Worm (Caenorhabditis elegans) whole organism, late embryonic: Measurements from ENCODE around the gene klo-1.

Experiments used
- C08G9.2 ChIP-seq: sonication (generic microtip); optimal IDR thresholded peaks from 2 replicates; lab custom pipeline; 2016; ENCODE audit warnings: mild to moderate bottlenecking, missing genetic modification characterization, moderate library complexity, missing compliant biosample characterization
- F13H6.1 ChIP-seq: sonication (generic microtip); optimal IDR thresholded peaks from 2 replicates; lab custom pipeline; 2016; ENCODE audit warnings: missing genetic modification characterization, missing compliant biosample characterization
- K02D7.2 ChIP-seq: sonication (generic microtip); optimal IDR thresholded peaks from 2 replicates; lab custom pipeline; 2017; ENCODE audit warnings: mild to moderate bottlenecking, missing genetic modification characterization, missing compliant biosample characterization
- K09A11.1 ChIP-seq: sonication (generic microtip); optimal IDR thresholded peaks from 2 replicates; lab custom pipeline; 2017; ENCODE audit warnings: antibody characterized with exemption, mild to moderate bottlenecking, missing genetic modification characterization, missing compliant biosample characterization; ENCODE audit not compliant: insufficient read depth
- T23F11.4 ChIP-seq: fragments of 200-800 bp; sonication (Bioruptor generic); optimal IDR thresholded peaks from 2 replicates; lab custom pipeline; 2018; ENCODE audit warnings: mild to moderate bottlenecking, missing genetic modification characterization, missing compliant biosample characterization
- ahr-1 ChIP-seq: sonication (generic microtip); optimal IDR thresholded peaks from 2 replicates; lab custom pipeline; 2016; ENCODE audit warnings: missing genetic modification characterization, missing compliant biosample characterization
- ama-1 ChIP-seq: fragments of 150-350 bp; optimal IDR thresholded peaks from 2 replicates; lab custom pipeline; 2014
- ceh-14 ChIP-seq: sonication (generic microtip); optimal IDR thresholded peaks from 2 replicates; lab custom pipeline; 2016; ENCODE audit warnings: missing genotype, missing genetic modification characterization, missing compliant biosample characterization
- ceh-22 ChIP-seq: sonication (generic microtip); optimal IDR thresholded peaks from 2 replicates; lab custom pipeline; 2017; ENCODE audit warnings: missing biosample characterization, missing genetic modification characterization
- ceh-30 ChIP-seq: fragments of 150-350 bp; optimal IDR thresholded peaks from 2 replicates; lab custom pipeline; 2014; ENCODE audit warnings: missing biosample characterization, missing genetic modification characterization
- ceh-34 ChIP-seq: sonication (generic microtip); optimal IDR thresholded peaks from 2 replicates; lab custom pipeline; 2016; ENCODE audit warnings: mild to moderate bottlenecking, missing genetic modification characterization, missing compliant biosample characterization
- ceh-6 ChIP-seq: fragments of 200-800 bp; sonication (Bioruptor generic); optimal IDR thresholded peaks from 2 replicates; lab custom pipeline; 2018; ENCODE audit warnings: mild to moderate bottlenecking, missing genetic modification characterization, missing compliant biosample characterization
- che-1 ChIP-seq: sonication (generic microtip); optimal IDR thresholded peaks from 2 replicates; lab custom pipeline; 2016; ENCODE audit warnings: mild to moderate bottlenecking, missing genetic modification characterization, missing compliant biosample characterization
- dmd-4 ChIP-seq: sonication (generic microtip); optimal IDR thresholded peaks from 2 replicates; lab custom pipeline; 2016; ENCODE audit warnings: borderline replicate concordance, missing genetic modification characterization, missing compliant biosample characterization
- ets-4 ChIP-seq: sonication (generic microtip); optimal IDR thresholded peaks from 2 replicates; lab custom pipeline; 2016; ENCODE audit warnings: missing genetic modification characterization, missing compliant biosample characterization
- fkh-10 ChIP-seq: fragments of 150-350 bp; optimal IDR thresholded peaks from 2 replicates; lab custom pipeline; 2014; ENCODE audit warnings: missing biosample characterization, missing genetic modification reagents, missing genetic modification characterization
- fkh-6 ChIP-seq: sonication (generic microtip); optimal IDR thresholded peaks from 2 replicates; lab custom pipeline; 2016; ENCODE audit warnings: missing genetic modification characterization, missing compliant biosample characterization
- hlh-13 ChIP-seq: fragments of 200-800 bp; sonication (Bioruptor generic); optimal IDR thresholded peaks from 2 replicates; lab custom pipeline; 2018; ENCODE audit warnings: mild to moderate bottlenecking, missing genetic modification characterization, missing compliant biosample characterization
- hlh-6 ChIP-seq: sonication (generic microtip); optimal IDR thresholded peaks from 2 replicates; lab custom pipeline; 2016; ENCODE audit warnings: missing genotype, missing genetic modification characterization, missing compliant biosample characterization
- madf-2 ChIP-seq: sonication (generic microtip); optimal IDR thresholded peaks from 2 replicates; lab custom pipeline; 2017; ENCODE audit warnings: missing genetic modification characterization, missing compliant biosample characterization
- nfya-1 ChIP-seq: sonication (generic microtip); optimal IDR thresholded peaks from 2 replicates; lab custom pipeline; 2017; ENCODE audit warnings: missing genetic modification characterization, mild to moderate bottlenecking, missing compliant biosample characterization, antibody characterized with exemption, moderate library complexity
- nhr-11 ChIP-seq: fragments of 150-350 bp; optimal IDR thresholded peaks from 2 replicates; lab custom pipeline; 2014; ENCODE audit warnings: missing biosample characterization, missing genetic modification characterization
- nhr-232 ChIP-seq: sonication (generic microtip); optimal IDR thresholded peaks from 2 replicates; lab custom pipeline; 2016; ENCODE audit warnings: missing genetic modification characterization, missing compliant biosample characterization
- pag-3 ChIP-seq: sonication (generic microtip); optimal IDR thresholded peaks from 2 replicates; lab custom pipeline; 2016; ENCODE audit warnings: missing compliant biosample characterization, missing genetic modification characterization, borderline replicate concordance
- pha-4 ChIP-seq: fragments of 150-350 bp; optimal IDR thresholded peaks from 2 replicates; lab custom pipeline; 2018; ENCODE audit warnings: missing biosample characterization, missing genetic modification reagents, missing genetic modification characterization
- pqm-1 ChIP-seq: sonication (generic microtip); optimal IDR thresholded peaks from 2 replicates; lab custom pipeline; 2016; ENCODE audit warnings: missing genetic modification characterization, missing compliant biosample characterization
- pros-1 ChIP-seq: fragments of 150-350 bp; optimal IDR thresholded peaks from 2 replicates; lab custom pipeline; 2014; ENCODE audit warnings: missing biosample characterization, missing genetic modification reagents, missing genetic modification characterization
- ref-2 ChIP-seq: sonication (generic microtip); optimal IDR thresholded peaks from 2 replicates; lab custom pipeline; 2016; ENCODE audit warnings: missing genetic modification characterization, missing compliant biosample characterization
- rnt-1 ChIP-seq: sonication (generic microtip); optimal IDR thresholded peaks from 2 replicates; lab custom pipeline; 2016; ENCODE audit warnings: missing genetic modification characterization, missing compliant biosample characterization
- sox-2 ChIP-seq: fragments of 200-800 bp; sonication (Bioruptor generic); IDR thresholded peaks from 2 replicates; pipeline ENCODE4 v1.3.6; 2022; ENCODE audit warnings: missing genetic modification reagents, missing genetic modification characterization, missing compliant biosample characterization
- syd-9 ChIP-seq: sonication (generic microtip); optimal IDR thresholded peaks from 2 replicates; lab custom pipeline; 2016; ENCODE audit warnings: mild to moderate bottlenecking, missing genetic modification characterization, moderate library complexity, missing compliant biosample characterization
- unc-3 ChIP-seq, 2 experiments: fragments of 200-800 bp in 1 of 2; sonication (Bioruptor generic) in 1 of 2; sonication (generic microtip) in 1 of 2; conservative IDR thresholded peaks in 1 of 2; optimal IDR thresholded peaks in 1 of 2; 2 replicates each; pipeline versions ENCODE4 v1.3.6 to Lab custom; 2016 to 2022; ENCODE audit warnings: missing compliant biosample characterization in 2 of 2, missing genetic modification characterization in 2 of 2, missing genetic modification reagents in 1 of 2
- unc-42 ChIP-seq: sonication (generic microtip); optimal IDR thresholded peaks from 2 replicates; lab custom pipeline; 2016; ENCODE audit warnings: missing genotype, missing genetic modification characterization, missing compliant biosample characterization
- unc-55 ChIP-seq: sonication (generic microtip); optimal IDR thresholded peaks from 2 replicates; lab custom pipeline; 2017; ENCODE audit warnings: missing biosample characterization, missing genetic modification reagents, missing genetic modification characterization
- unc-86 ChIP-seq: sonication (generic microtip); optimal IDR thresholded peaks from 2 replicates; lab custom pipeline; 2016; ENCODE audit warnings: missing genetic modification characterization, missing compliant biosample characterization
- zip-5 ChIP-seq: sonication (generic microtip); optimal IDR thresholded peaks from 2 replicates; lab custom pipeline; 2016; ENCODE audit warnings: missing genetic modification characterization, missing compliant biosample characterization

klo-1 gene

DNA sequence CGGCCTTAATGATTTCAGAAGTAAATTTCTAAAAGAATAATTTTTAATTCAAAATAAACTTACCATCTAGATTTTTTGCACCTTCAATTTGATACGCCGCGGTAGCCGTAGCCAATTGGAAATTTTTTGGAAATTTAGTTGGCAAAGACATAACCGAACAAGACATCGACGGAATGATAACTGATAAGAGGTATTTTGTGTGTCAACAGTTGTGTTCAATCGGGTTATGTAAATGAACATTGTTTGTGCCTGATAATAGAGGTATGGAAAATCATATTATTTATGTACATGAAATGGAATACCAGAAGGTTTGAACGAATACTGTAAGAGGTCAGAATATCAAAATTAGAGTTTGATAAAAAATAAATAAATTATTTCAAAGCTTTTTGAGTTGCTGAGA lies at the start of gene klo-1:
TSS of gene klo-1 (minus strand) at position 388 of the 400 bp plus-strand sequence.
- no peak for TF ChIP-seq syd-9 (tag; lab: Kevin White, UChicago)
- no peak for TF ChIP-seq fkh-10 (GFP tag; lab: Kevin White, UChicago)
- no peak for TF ChIP-seq T23F11.4 (GFP tag; lab: Kevin White, UChicago)
- no peak for TF ChIP-seq pag-3 (tag; lab: Kevin White, UChicago)
- no peak for TF ChIP-seq fkh-6 (tag; lab: Kevin White, UChicago)
- TF ChIP-seq sox-2 (GFP tag; lab: Robert Waterston, UW) = no peak
- TF ChIP-seq hlh-6 (tag; lab: Kevin White, UChicago) = no peak
- no peak for TF ChIP-seq ref-2 (tag; lab: Kevin White, UChicago)
- no peak for TF ChIP-seq ceh-22 (tag; lab: Kevin White, UChicago)
- no peak for TF ChIP-seq che-1
- no peak for TF ChIP-seq pqm-1 (tag; lab: Kevin White, UChicago)

DNA sequence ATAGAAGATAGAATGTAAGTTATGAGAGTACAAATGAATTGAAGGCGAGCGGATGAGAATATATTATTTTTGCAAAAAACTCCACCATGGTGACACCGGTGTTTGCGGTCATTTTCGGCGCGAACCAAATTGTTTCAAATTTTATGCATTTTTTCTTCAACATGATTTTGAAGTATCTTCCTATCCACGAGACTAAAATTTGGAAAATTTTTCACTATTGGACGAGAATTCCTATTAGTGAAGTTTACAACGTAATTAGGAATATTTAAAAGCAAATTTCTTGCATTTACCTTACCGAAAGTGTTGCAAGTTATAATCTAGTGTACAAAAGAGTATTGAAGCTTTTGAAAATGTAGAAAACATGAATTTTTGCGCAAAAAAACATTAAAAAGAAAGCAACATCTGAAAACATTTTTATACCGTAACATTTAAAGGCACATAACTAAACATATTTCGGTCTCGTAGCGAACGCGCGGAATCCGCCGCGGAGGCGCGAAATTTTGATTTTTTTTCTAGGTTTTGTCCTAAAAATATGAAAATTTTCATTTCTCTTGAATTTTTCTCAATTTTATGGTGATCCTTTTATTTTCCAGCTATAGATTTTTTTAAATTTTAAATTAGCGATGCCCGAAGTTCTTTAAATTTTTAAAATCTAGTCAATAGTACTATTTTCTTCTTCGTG lies 48.5 kb upstream of the klo-1 start, which contains the start of gene sgo-1:
TSS of gene sgo-1 (minus strand) at position 51 of the 682 bp plus-strand sequence.
- TF ChIP-seq C08G9.2 (tag; lab: Kevin White, UChicago) (no peak), K02D7.2 (no peak), nfya-1 (tag; lab: Kevin White, UChicago) (no peak), pha-4 (tag; lab: Kevin White, UChicago) (no peak), ceh-6 (GFP tag; lab: Kevin White, UChicago) (no peak), dmd-4 (tag; lab: Kevin White, UChicago) (no peak), unc-86 (tag; lab: Kevin White, UChicago) (no peak), zip-5 (no peak), unc-42 (tag; lab: Kevin White, UChicago) (no peak), K09A11.1 (no peak), hlh-13 (no peak), ets-4 (tag; lab: Kevin White, UChicago) (no peak), pqm-1 (tag; lab: Kevin White, UChicago) (no peak), ama-1 (no peak), ceh-30 (tag; lab: Kevin White, UChicago) (no peak), madf-2 (no peak), ref-2 (tag; lab: Kevin White, UChicago) (no peak), pag-3 (tag; lab: Kevin White, UChicago) (no peak), pros-1 (tag; lab: Kevin White, UChicago) (no peak)

DNA sequence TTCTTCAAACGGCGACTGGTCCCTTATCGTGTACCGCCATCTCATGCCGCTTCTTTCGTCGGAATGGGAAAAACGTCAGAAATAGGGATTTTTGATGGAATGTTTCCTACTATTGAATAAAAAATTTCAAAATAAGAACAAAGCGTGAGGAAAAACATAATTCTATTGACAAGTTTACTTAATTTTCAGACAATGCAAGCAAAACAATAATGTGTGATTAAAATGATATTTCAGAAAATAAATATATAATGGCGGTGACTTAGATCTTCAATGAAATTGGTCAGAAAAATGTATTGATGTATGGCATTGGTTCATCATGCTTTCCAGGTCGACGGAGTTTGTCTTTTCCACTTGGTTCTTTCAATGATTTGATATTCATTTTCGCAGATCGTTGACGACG lies 46.7 kb upstream of the klo-1 start, which contains the start of gene ntp-1:
TSS of gene ntp-1 (minus strand) at position 101 of the 400 bp plus-strand sequence.
- TF ChIP-seq ets-4 (tag; lab: Kevin White, UChicago) (no peak), rnt-1 (tag; lab: Kevin White, UChicago) (no peak), ceh-14 (tag; lab: Kevin White, UChicago) (no peak), F13H6.1 (tag; lab: Kevin White, UChicago) (no peak), nhr-232 (tag; lab: Kevin White, UChicago) (no peak), hlh-6 (tag; lab: Kevin White, UChicago) (no peak), ceh-6 (GFP tag; lab: Kevin White, UChicago) (no peak), unc-55 (GFP tag; lab: Kevin White, UChicago) (no peak), nhr-11 (tag; lab: Kevin White, UChicago) (no peak), T23F11.4 (GFP tag; lab: Kevin White, UChicago) (no peak), ahr-1 (tag; lab: Kevin White, UChicago) (no peak), ceh-34 (tag; lab: Kevin White, UChicago) (no peak), unc-3 (GFP tag; conservative IDR thresholded peaks at IDR 0.05; lab: Robert Waterston, UW) (no peak), unc-3 (tag; optimal IDR thresholded peaks at IDR 0.05; lab: Kevin White, UChicago) (no peak)
